Worm (Caenorhabditis elegans) whole organism, young adult: ENCODE results near the gene grl-25.

Experiments
- B0019.2 ChIP-seq: fragments of 200-800 bp; sonication (Bioruptor generic); conservative IDR thresholded peaks from 2 replicates; pipeline ENCODE4 v1.3.6; 2022; ENCODE audit warnings: missing genetic modification reagents, missing genetic modification characterization, missing compliant biosample characterization
- B0261.1 ChIP-seq: sonication (generic microtip); optimal IDR thresholded peaks from 2 replicates; lab custom pipeline; 2016; ENCODE audit warnings: mild to moderate bottlenecking, missing genetic modification characterization, moderate library complexity, missing compliant biosample characterization
- F37B4.10 ChIP-seq: fragments of 200-800 bp; sonication (Bioruptor generic); IDR thresholded peaks from 2 replicates; pipeline ENCODE4 v1.3.6; 2022; ENCODE audit warnings: missing genetic modification characterization, missing compliant biosample characterization
- F55B11.4 ChIP-seq: sonication (generic microtip); optimal IDR thresholded peaks from 2 replicates; lab custom pipeline; 2016; ENCODE audit warnings: missing compliant biosample characterization, missing genetic modification characterization, borderline replicate concordance; ENCODE audit not compliant: insufficient read depth
- F57A8.1 ChIP-seq: fragments of 200-800 bp; sonication (Bioruptor generic); optimal IDR thresholded peaks from 2 replicates; lab custom pipeline; 2018; ENCODE audit warnings: mild to moderate bottlenecking, missing genetic modification characterization, moderate library complexity, missing compliant biosample characterization
- K12H6.12 ChIP-seq: fragments of 200-800 bp; sonication (Bioruptor generic); optimal IDR thresholded peaks from 2 replicates; lab custom pipeline; 2018; ENCODE audit warnings: mild to moderate bottlenecking, missing genetic modification characterization, missing compliant biosample characterization
- T07F8.4 ChIP-seq: sonication (generic microtip); optimal IDR thresholded peaks from 2 replicates; lab custom pipeline; 2016; ENCODE audit warnings: mild to moderate bottlenecking, missing genetic modification characterization, moderate library complexity, missing compliant biosample characterization
- Y53F4B.3 ChIP-seq: fragments of 200-800 bp; sonication (Bioruptor generic); IDR thresholded peaks from 2 replicates; pipeline ENCODE4 v1.3.6; 2022; ENCODE audit warnings: missing genetic modification reagents, missing genetic modification characterization, missing compliant biosample characterization
- Y56A3A.18 ChIP-seq: fragments of 200-800 bp; sonication (Bioruptor generic); IDR thresholded peaks from 2 replicates; pipeline ENCODE4 v1.3.6; 2022; ENCODE audit warnings: missing genetic modification reagents, missing genetic modification characterization, missing compliant biosample characterization
- Y95B8A.8 ChIP-seq: fragments of 200-800 bp; sonication (Bioruptor generic); IDR thresholded peaks from 2 replicates; pipeline ENCODE4 v1.3.6; 2022; ENCODE audit warnings: missing genetic modification reagents, missing genetic modification characterization, missing compliant biosample characterization
- ama-1 ChIP-seq, 3 experiments: fragments of 150-350 bp in 1 of 3; sonication (generic microtip) in 2 of 3; optimal IDR thresholded peaks; 2 replicates each; lab custom pipeline; 2014 to 2018; ENCODE audit warnings: missing biosample characterization in 2 of 3, missing genetic modification characterization in 2 of 3, missing genetic modification reagents in 2 of 3
- aptf-2 ChIP-seq: fragments of 200-800 bp; sonication (Bioruptor generic); conservative IDR thresholded peaks from 2 replicates; pipeline ENCODE4 v1.3.6; 2022; ENCODE audit warnings: missing genetic modification reagents, missing genetic modification characterization, missing compliant biosample characterization
- aptf-3 ChIP-seq: fragments of 200-800 bp; sonication (Bioruptor generic); IDR thresholded peaks from 2 replicates; pipeline ENCODE4 v1.3.6; 2022; ENCODE audit warnings: missing genetic modification characterization, missing compliant biosample characterization
- athp-1 ChIP-seq: sonication (generic microtip); optimal IDR thresholded peaks from 2 replicates; lab custom pipeline; 2017; ENCODE audit warnings: mild to moderate bottlenecking, missing genetic modification characterization, missing compliant biosample characterization
- attf-3 ChIP-seq: fragments of 200-800 bp; sonication (Bioruptor generic); conservative IDR thresholded peaks from 2 replicates; pipeline ENCODE4 v1.3.6; 2022; ENCODE audit warnings: missing genetic modification reagents, missing genetic modification characterization, missing compliant biosample characterization
- bed-2 ChIP-seq: fragments of 200-800 bp; sonication (Bioruptor generic); IDR thresholded peaks from 2 replicates; pipeline ENCODE4 v1.3.6; 2022; ENCODE audit warnings: missing genetic modification reagents, missing genetic modification characterization, missing compliant biosample characterization
- ceh-100 ChIP-seq: fragments of 200-800 bp; sonication (Bioruptor generic); IDR thresholded peaks from 2 replicates; pipeline ENCODE4 v1.3.6; 2022; ENCODE audit warnings: missing genetic modification reagents, missing genetic modification characterization, missing compliant biosample characterization
- chd-7 ChIP-seq: sonication (generic microtip); optimal IDR thresholded peaks from 2 replicates; lab custom pipeline; 2016; ENCODE audit warnings: mild to moderate bottlenecking, missing genetic modification characterization, moderate library complexity, missing compliant biosample characterization
- dpl-1 ChIP-seq: fragments of 150-350 bp; optimal IDR thresholded peaks from 2 replicates; lab custom pipeline; 2014; ENCODE audit warnings: missing biosample characterization, missing genetic modification reagents, missing genetic modification characterization
- fkh-3 ChIP-seq: sonication (generic microtip); optimal IDR thresholded peaks from 2 replicates; lab custom pipeline; 2016; ENCODE audit warnings: mild to moderate bottlenecking, missing genetic modification characterization, missing compliant biosample characterization
- hlh-12 ChIP-seq: sonication (generic microtip); optimal IDR thresholded peaks from 2 replicates; lab custom pipeline; 2016; ENCODE audit warnings: missing genetic modification characterization, missing compliant biosample characterization
- hmg-1.2 ChIP-seq: fragments of 200-800 bp; sonication (Bioruptor generic); IDR thresholded peaks from 2 replicates; pipeline ENCODE4 v1.3.6; 2022; ENCODE audit warnings: missing genetic modification reagents, missing genetic modification characterization, missing compliant biosample characterization
- lin-26 ChIP-seq: fragments of 200-800 bp; sonication (Bioruptor generic); IDR thresholded peaks from 2 replicates; pipeline ENCODE4 v1.3.6; 2022; ENCODE audit warnings: missing genetic modification reagents, missing genetic modification characterization, missing compliant biosample characterization
- lin-40 ChIP-seq: sonication (generic microtip); optimal IDR thresholded peaks from 2 replicates; lab custom pipeline; 2016; ENCODE audit warnings: missing genetic modification characterization, mild to moderate bottlenecking, missing compliant biosample characterization, missing genotype, missing genetic modification reagents
- lsl-1 ChIP-seq: fragments of 200-800 bp; sonication (Bioruptor generic); optimal IDR thresholded peaks from 2 replicates; lab custom pipeline; 2018; ENCODE audit warnings: mild to moderate bottlenecking, missing genetic modification characterization, moderate library complexity, missing compliant biosample characterization
- nfya-2 ChIP-seq: fragments of 200-800 bp; sonication (Bioruptor generic); IDR thresholded peaks from 2 replicates; pipeline ENCODE4 v1.3.6; 2022; ENCODE audit warnings: missing genetic modification reagents, missing genetic modification characterization, missing compliant biosample characterization
- nfyb-1 ChIP-seq: fragments of 200-800 bp; sonication (Bioruptor generic); IDR thresholded peaks from 2 replicates; pipeline ENCODE4 v1.3.6; 2022; ENCODE audit warnings: missing genetic modification reagents, missing genetic modification characterization, missing compliant biosample characterization
- nhr-120 ChIP-seq: fragments of 200-800 bp; sonication (Bioruptor generic); IDR thresholded peaks from 2 replicates; pipeline ENCODE4 v1.3.6; 2022; ENCODE audit warnings: missing genetic modification characterization, missing compliant biosample characterization
- pbrm-1 ChIP-seq: fragments of 200-800 bp; sonication (Bioruptor generic); IDR thresholded peaks from 2 replicates; pipeline ENCODE4 v1.3.6; 2022; ENCODE audit warnings: missing genetic modification reagents, missing genetic modification characterization, missing compliant biosample characterization
- sea-2 ChIP-seq: fragments of 200-800 bp; sonication (Bioruptor generic); IDR thresholded peaks from 2 replicates; pipeline ENCODE4 v1.3.6; 2022; ENCODE audit warnings: missing genetic modification characterization, missing compliant biosample characterization
- snpc-3.4 ChIP-seq: sonication (generic microtip); optimal IDR thresholded peaks from 2 replicates; lab custom pipeline; 2017; ENCODE audit warnings: missing genetic modification characterization, mild to moderate bottlenecking, missing compliant biosample characterization, antibody characterized with exemption, moderate library complexity, missing genotype, missing genetic modification reagents
- sptf-2 ChIP-seq: fragments of 200-800 bp; sonication (Bioruptor generic); optimal IDR thresholded peaks from 2 replicates; lab custom pipeline; 2018; ENCODE audit warnings: mild to moderate bottlenecking, missing genetic modification characterization, missing compliant biosample characterization
- tlf-1 ChIP-seq: fragments of 200-800 bp; sonication (Bioruptor generic); optimal IDR thresholded peaks from 2 replicates; lab custom pipeline; 2018; ENCODE audit warnings: mild to moderate bottlenecking, missing genetic modification characterization, missing compliant biosample characterization
- unc-62 ChIP-seq: fragments of 150-350 bp; optimal IDR thresholded peaks from 2 replicates; lab custom pipeline; 2014; ENCODE audit warnings: missing biosample characterization, missing genetic modification reagents, missing genetic modification characterization
- xnd-1 ChIP-seq: sonication (generic microtip); optimal IDR thresholded peaks from 2 replicates; lab custom pipeline; 2016; ENCODE audit warnings: missing genotype, missing genetic modification reagents, missing genetic modification characterization, missing compliant biosample characterization
- zfh-2 ChIP-seq: fragments of 200-800 bp; sonication (Bioruptor generic); conservative IDR thresholded peaks from 2 replicates; pipeline ENCODE4 v1.3.6; 2022; ENCODE audit warnings: missing genetic modification reagents, missing genetic modification characterization, missing compliant biosample characterization
- ztf-18 ChIP-seq: sonication (generic microtip); optimal IDR thresholded peaks from 2 replicates; lab custom pipeline; 2016; ENCODE audit warnings: missing genotype, mild to moderate bottlenecking, missing genetic modification characterization, missing compliant biosample characterization
- ztf-26 ChIP-seq: sonication (generic microtip); optimal IDR thresholded peaks from 2 replicates; lab custom pipeline; 2017; ENCODE audit warnings: missing genetic modification characterization, missing compliant biosample characterization
- ztf-28 ChIP-seq: fragments of 200-800 bp; sonication (Bioruptor generic); IDR thresholded peaks from 2 replicates; pipeline ENCODE4 v1.3.6; 2022; ENCODE audit warnings: missing genetic modification reagents, missing genetic modification characterization, missing compliant biosample characterization
- ztf-3 ChIP-seq: fragments of 200-800 bp; sonication (Bioruptor generic); optimal IDR thresholded peaks from 2 replicates; lab custom pipeline; 2018; ENCODE audit warnings: mild to moderate bottlenecking, missing genetic modification characterization, missing compliant biosample characterization

Gene grl-25

DNA sequence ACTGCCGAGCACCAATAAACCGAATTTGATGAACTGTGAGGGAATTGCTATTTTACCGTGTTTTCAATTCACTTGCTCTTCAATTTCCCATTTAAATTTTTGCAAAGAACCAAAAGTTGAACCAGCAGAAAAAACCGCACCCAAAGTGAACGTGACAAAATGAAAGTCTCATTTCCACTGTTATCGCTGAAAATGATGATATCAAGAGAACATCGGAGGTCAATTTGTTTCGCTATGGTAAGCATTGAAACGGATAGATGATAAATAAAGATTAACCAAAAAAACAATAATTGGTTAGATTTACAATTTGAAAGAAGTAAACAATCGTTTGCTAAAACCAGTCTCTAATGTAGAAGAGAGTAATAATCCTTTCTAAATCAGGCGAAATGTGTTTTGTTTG is 36.6 kb upstream of the grl-25 start:
- TF ChIP-seq lsl-1 (GFP tag; lab: Kevin White, UChicago) = no peak
- TF ChIP-seq nfyb-1 (GFP tag; lab: Robert Waterston, UW) = no peak
- TF ChIP-seq tlf-1 (GFP tag; lab: Kevin White, UChicago) = no peak

DNA sequence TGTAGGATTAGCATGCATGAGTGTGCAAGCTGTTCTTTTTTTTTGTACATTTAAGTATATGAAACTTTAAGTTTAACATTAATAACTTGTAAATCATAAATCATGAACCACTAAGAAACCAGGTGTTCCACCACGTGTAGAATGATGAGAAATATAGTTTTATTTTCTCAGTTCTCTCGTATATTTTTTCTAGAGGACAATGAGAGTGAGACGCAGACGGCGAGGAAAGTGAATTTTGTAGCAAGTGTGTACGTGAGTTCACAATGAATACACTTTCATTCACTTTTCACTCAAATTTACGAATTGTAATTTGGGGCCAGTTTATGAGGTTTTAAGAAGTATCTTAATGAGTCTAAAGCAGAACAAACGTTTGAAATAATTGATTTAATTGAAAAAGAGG is 35.6 kb upstream of the grl-25 start:
- TF ChIP-seq unc-62 (GFP tag; lab: Kevin White, UChicago) (no peak), dpl-1 (GFP tag; lab: Kevin White, UChicago) (no peak), bed-2 (GFP tag; lab: Robert Waterston, UW) (no peak), pbrm-1 (GFP tag; lab: Robert Waterston, UW) (no peak), nhr-120 (GFP tag; lab: Robert Waterston, UW) (no peak), ceh-100 (GFP tag; lab: Robert Waterston, UW) (no peak), F37B4.10 (GFP tag; lab: Robert Waterston, UW) (no peak), zfh-2 (GFP tag; lab: Robert Waterston, UW) (no peak), chd-7 (tag; lab: Kevin White, UChicago) (no peak), lin-26 (GFP tag; lab: Robert Waterston, UW) (no peak), Y95B8A.8 (GFP tag; lab: Robert Waterston, UW) (no peak), nfya-2 (GFP tag; lab: Robert Waterston, UW) (no peak), hmg-1.2 (GFP tag; lab: Robert Waterston, UW) (no peak; the same call in 1 of the 2 replicates), fkh-3 (tag; lab: Kevin White, UChicago) (no peak), lin-40 (no peak)

DNA sequence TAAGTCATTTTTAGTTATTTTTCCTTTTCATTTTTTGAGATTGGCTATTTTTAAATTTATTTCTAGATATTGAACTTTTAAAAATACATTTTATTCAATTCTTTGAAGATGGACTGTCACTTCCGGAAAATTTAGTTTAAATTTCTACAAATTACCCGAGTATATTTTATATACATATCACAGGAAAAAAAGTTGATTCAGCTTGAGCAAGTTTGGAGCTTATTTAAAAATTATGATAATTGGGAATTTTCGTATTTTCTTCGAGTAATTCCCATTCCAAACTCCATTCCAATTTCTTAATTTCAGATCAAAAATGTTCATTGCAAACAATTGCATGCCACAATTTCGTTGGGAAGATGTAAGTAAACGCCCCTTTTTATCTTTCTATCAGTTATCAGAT is 32.4 kb upstream of the grl-25 start, which contains the start of gene arrd-15:
arrd-15 (plus strand) TSS at position 301 of the 400 bp plus-strand sequence.
- TF ChIP-seq ztf-26 (tag; lab: Kevin White, UChicago) (no peak), sea-2 (no peak), zfh-2 (GFP tag; lab: Robert Waterston, UW) (no peak), attf-3 (no peak), K12H6.12 (no peak), lsl-1 (GFP tag; lab: Kevin White, UChicago) (no peak), F37B4.10 (GFP tag; lab: Robert Waterston, UW) (no peak), ama-1 (optimal IDR thresholded peaks at IDR 0.05; lab: Kevin White, UChicago) (no peak), ama-1 (GFP tag; optimal IDR thresholded peaks at IDR 0.05; lab: Kevin White, UChicago) (no peak), snpc-3.4 (no peak), nhr-120 (GFP tag; lab: Robert Waterston, UW) (no peak), aptf-3 (no peak), F57A8.1 (GFP tag; lab: Kevin White, UChicago) (no peak), fkh-3 (tag; lab: Kevin White, UChicago) (no peak), B0261.1 (tag; lab: Kevin White, UChicago) (no peak), sptf-2 (GFP tag; lab: Kevin White, UChicago) (no peak), aptf-2 (no peak), athp-1 (no peak)

DNA sequence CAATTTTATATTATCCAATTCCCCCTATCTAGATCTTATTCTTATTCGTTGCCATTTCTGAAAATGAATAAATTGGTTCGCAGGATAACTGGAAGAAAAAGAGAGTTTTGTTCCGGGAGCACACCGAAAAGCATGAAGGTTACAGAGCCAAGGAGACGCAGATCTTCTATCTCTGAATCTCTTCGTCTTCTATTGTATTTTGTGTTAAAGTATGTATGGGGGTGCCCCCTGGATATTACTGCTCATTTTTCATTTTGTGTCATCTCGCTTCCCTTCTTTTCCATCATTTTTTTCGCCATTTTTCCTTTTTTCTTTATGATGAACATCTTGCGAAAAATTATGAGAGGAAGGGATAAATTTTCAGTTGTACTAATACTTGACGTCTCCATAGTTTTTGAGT is 28.4 kb upstream of the grl-25 start:
- TF ChIP-seq ztf-3 (no peak), hmg-1.2 (GFP tag; lab: Robert Waterston, UW) (no peak), Y56A3A.18 (GFP tag; lab: Robert Waterston, UW) (no peak), aptf-3 (no peak), F55B11.4 (no peak), hlh-12 (tag; lab: Kevin White, UChicago) (no peak), xnd-1 (tag; lab: Kevin White, UChicago) (no peak), attf-3 (no peak), ztf-28 (GFP tag; lab: Robert Waterston, UW) (no peak), B0019.2 (GFP tag; lab: Robert Waterston, UW) (no peak), Y53F4B.3 (GFP tag; lab: Robert Waterston, UW) (no peak), B0261.1 (tag; lab: Kevin White, UChicago) (no peak), ztf-18 (tag; lab: Kevin White, UChicago) (no peak), T07F8.4 (tag; lab: Kevin White, UChicago) (no peak)
- TF ChIP-seq, all 124 proteins: peak for 0
